Fruit fly (Drosophila melanogaster) S2 (cell line): ENCODE data around the gene CG1440.

Experiments used
- CG8478 ChIP-seq: fragments of >200 bp; optimal IDR thresholded peaks from 2 replicates; lab custom pipeline; 2018
- CTCF ChIP-seq, 2 experiments: fragments of >200 bp; optimal IDR thresholded peaks; 2 replicates each; lab custom pipeline; 2018

- TF ChIP-seq CG8478 (lab: Kevin White, UChicago) (no peak), CTCF (optimal IDR thresholded peaks at IDR 0.05; lab: Kevin White, UChicago) (no peak)
These were observed 25.3 kb upstream of the CG1440 start, which contains the start of gene lawc for dm6 chrX:8411532-8411960.
